Fruit fly (Drosophila melanogaster): Measurements from ENCODE around the gene Herp.

The Herp gene

dm6 chr2L:7777979-7778692 is 21.7 kb downstream of the Herp start, which contains the start of gene CG7179 (continued):
- TF ChIP-seq kay (GFP tag; optimal IDR thresholded peaks at IDR 0.05) (no peak), Hand (GFP tag; optimal IDR thresholded peaks at IDR 0.05) (no peak), Ada2b (GFP tag; IDR thresholded peaks at IDR 0.05) (no peak), crp (GFP tag; optimal IDR thresholded peaks at IDR 0.05) (no peak), danr (GFP tag; IDR thresholded peaks at IDR 0.05) (no peak), gem (tag; optimal IDR thresholded peaks at IDR 0.05) (peak; percentile 27), Drgx (GFP tag; IDR thresholded peaks at IDR 0.05) (no peak), cas (GFP tag; IDR thresholded peaks at IDR 0.05) (no peak), CG13894 (tag; optimal IDR thresholded peaks at IDR 0.05) (peak; percentile 43), vvl (GFP tag; IDR thresholded peaks at IDR 0.05) (no peak), CG7963 (GFP tag; IDR thresholded peaks at IDR 0.05; ENCODE audit: partially characterized antibody) (no peak), CG34376 (GFP tag; optimal IDR thresholded peaks at IDR 0.05) (peak; percentile 5), tx (GFP tag; optimal IDR thresholded peaks at IDR 0.05) (no peak), Neu2 (GFP tag; optimal IDR thresholded peaks at IDR 0.05; ENCODE audit: borderline replicate concordance) (no peak), CG9215 (GFP tag; IDR thresholded peaks at IDR 0.05) (no peak), CG12299 (tag; optimal IDR thresholded peaks at IDR 0.05) (no peak), ac (GFP tag; optimal IDR thresholded peaks at IDR 0.05) (no peak), gcm2 (GFP tag; optimal IDR thresholded peaks at IDR 0.05) (no peak), hbn (GFP tag; IDR thresholded peaks at IDR 0.05; ENCODE audit: partially characterized antibody) (no peak), row (GFP tag; IDR thresholded peaks at IDR 0.05) (no peak), CG9727 (GFP tag; optimal IDR thresholded peaks at IDR 0.05) (no peak), vnd (GFP tag; IDR thresholded peaks at IDR 0.05; ENCODE audit: partially characterized antibody) (no peak), ara (GFP tag; IDR thresholded peaks at IDR 0.05) (no peak), lola (GFP tag; optimal IDR thresholded peaks at IDR 0.05) (no peak), her (GFP tag; optimal IDR thresholded peaks at IDR 0.05) (no peak), CG3726 (GFP tag; IDR thresholded peaks at IDR 0.05) (no peak), Dfd (GFP tag; optimal IDR thresholded peaks at IDR 0.05) (no peak), CG7357 (GFP tag; IDR thresholded peaks at IDR 0.05) (no peak), Eip74EF (GFP tag; optimal IDR thresholded peaks at IDR 0.05) (no peak), CrebB (tag; optimal IDR thresholded peaks at IDR 0.05) (no peak), knrl (GFP tag; IDR thresholded peaks at IDR 0.05; ENCODE audit: partially characterized antibody) (no peak), Fer2 (tag; optimal IDR thresholded peaks at IDR 0.05) (peak; percentile 30), tll (GFP tag; optimal IDR thresholded peaks at IDR 0.05) (no peak), CG4820 (GFP tag; optimal IDR thresholded peaks at IDR 0.05) (no peak), otp (GFP tag; IDR thresholded peaks at IDR 0.05) (no peak), CG16863 (GFP tag; optimal IDR thresholded peaks at IDR 0.05) (no peak), CG33213 (GFP tag; optimal IDR thresholded peaks at IDR 0.05) (no peak), br (optimal IDR thresholded peaks at IDR 0.05) (no peak), sens (GFP tag) (peak; percentile 83), NFAT (GFP tag; IDR thresholded peaks at IDR 0.05) (no peak), kah (GFP tag; optimal IDR thresholded peaks at IDR 0.05) (no peak), mirr (GFP tag; optimal IDR thresholded peaks at IDR 0.05) (no peak), ken (GFP tag; IDR thresholded peaks at IDR 0.05) (no peak), unc-4 (GFP tag; IDR thresholded peaks at IDR 0.05; ENCODE audit: partially characterized antibody) (no peak), run (tag; optimal IDR thresholded peaks at IDR 0.05) (no peak), CG2116 (GFP tag; optimal IDR thresholded peaks at IDR 0.05) (no peak), gcm (GFP tag; optimal IDR thresholded peaks at IDR 0.05) (no peak), Abd-B (GFP tag; optimal IDR thresholded peaks at IDR 0.05) (no peak), CG12236 (GFP tag; optimal IDR thresholded peaks at IDR 0.05) (no peak), Dref (GFP tag; IDR thresholded peaks at IDR 0.05) (no peak)
